Fruit fly (Drosophila melanogaster): ENCODE results near the gene Npc2c.
A peak's percentile ranks its signal among the peaks of the same experiment; 100 is the strongest.

The Npc2c gene

dm6 chr3R:10053559-10053958 is 6.5 kb upstream of the Npc2c start (continued):
- TF ChIP-seq CG4854 (GFP tag; optimal IDR thresholded peaks at IDR 0.05) = no peak
- TF ChIP-seq zfh1 (GFP tag; IDR thresholded peaks at IDR 0.05) = no peak
- TF ChIP-seq fru (optimal IDR thresholded peaks at IDR 0.05) = no peak
- no peak for TF ChIP-seq CG11247 (GFP tag; IDR thresholded peaks at IDR 0.05)
- TF ChIP-seq CG17912 (GFP tag; optimal IDR thresholded peaks at IDR 0.05) = no peak
- no peak for TF ChIP-seq CG12236 (GFP tag; optimal IDR thresholded peaks at IDR 0.05)
- no peak for TF ChIP-seq Bdp1 (GFP tag; optimal IDR thresholded peaks at IDR 0.05)
- no peak for TF ChIP-seq CG1024 (GFP tag; IDR thresholded peaks at IDR 0.05)
- no peak for TF ChIP-seq Sin3A (optimal IDR thresholded peaks at IDR 0.05)
- TF ChIP-seq CG14710 (tag; optimal IDR thresholded peaks at IDR 0.05) = no peak
- no peak for TF ChIP-seq HLH4C (GFP tag; IDR thresholded peaks at IDR 0.05; ENCODE audit: partially characterized antibody)
- no peak for TF ChIP-seq z (GFP tag; IDR thresholded peaks at IDR 0.05)
- TF ChIP-seq CG10366 (GFP tag; IDR thresholded peaks at IDR 0.05) = no peak
- TF ChIP-seq CG9932 (GFP tag; IDR thresholded peaks at IDR 0.05) = no peak
- peak; percentile 21 for TF ChIP-seq CG15514 (GFP tag; optimal IDR thresholded peaks at IDR 0.05)
- TF ChIP-seq HLH54F (GFP tag; optimal IDR thresholded peaks at IDR 0.05) = no peak
- TF ChIP-seq cas (GFP tag; IDR thresholded peaks at IDR 0.05) = no peak
- TF ChIP-seq crp (GFP tag; optimal IDR thresholded peaks at IDR 0.05) = no peak
- no peak for TF ChIP-seq CG4730 (GFP tag; IDR thresholded peaks at IDR 0.05)
- TF ChIP-seq CkIIα-i1 (GFP tag; IDR thresholded peaks at IDR 0.05) = no peak
- no peak for TF ChIP-seq slp2 (GFP tag; optimal IDR thresholded peaks at IDR 0.05)
- no peak for TF ChIP-seq CG6689 (GFP tag; IDR thresholded peaks at IDR 0.05)
- TF ChIP-seq h (optimal IDR thresholded peaks at IDR 0.05) = no peak
- TF ChIP-seq Fer3 (tag; optimal IDR thresholded peaks at IDR 0.05) = peak; percentile 13
- TF ChIP-seq maf-S (GFP tag; optimal IDR thresholded peaks at IDR 0.05) = no peak
- TF ChIP-seq tup (GFP tag; optimal IDR thresholded peaks at IDR 0.05) = no peak
- TF ChIP-seq Bteb2 (GFP tag; optimal IDR thresholded peaks at IDR 0.05) = no peak
- peak; percentile 33 for TF ChIP-seq unpg (GFP tag; optimal IDR thresholded peaks at IDR 0.05)
- TF ChIP-seq Atf3 (GFP tag; optimal IDR thresholded peaks at IDR 0.05) = no peak
- TF ChIP-seq CG14050 (GFP tag; IDR thresholded peaks at IDR 0.05) = no peak
- TF ChIP-seq MTF-1 (GFP tag; optimal IDR thresholded peaks at IDR 0.05; ENCODE audit: borderline replicate concordance) = peak; percentile 8
- no peak for TF ChIP-seq CG34376 (GFP tag; optimal IDR thresholded peaks at IDR 0.05)
- TF ChIP-seq CHES-1-like (GFP tag; optimal IDR thresholded peaks at IDR 0.05) = no peak
- no peak for TF ChIP-seq gro (GFP tag; optimal IDR thresholded peaks at IDR 0.05)
- TF ChIP-seq pan (optimal IDR thresholded peaks at IDR 0.05) = no peak
- no peak for TF ChIP-seq pan (GFP tag; optimal IDR thresholded peaks at IDR 0.05 in 1 of 2, IDR thresholded peaks at IDR 0.05 in 1 of 2)
- TF ChIP-seq gfzf (GFP tag; optimal IDR thresholded peaks at IDR 0.05) = no peak
- no peak for TF ChIP-seq inv (GFP tag; IDR thresholded peaks at IDR 0.05; ENCODE audit: partially characterized antibody)
- no peak for TF ChIP-seq slbo (GFP tag; IDR thresholded peaks at IDR 0.05)
- TF ChIP-seq CG11695 (GFP tag; IDR thresholded peaks at IDR 0.05) = no peak
- no peak for TF ChIP-seq CG31224 (GFP tag; IDR thresholded peaks at IDR 0.05)
- peak; percentile 18 for TF ChIP-seq CG17385 (GFP tag; optimal IDR thresholded peaks at IDR 0.05)
- no peak for TF ChIP-seq CG4360 (GFP tag; IDR thresholded peaks at IDR 0.05)
- no peak for TF ChIP-seq Eip74EF (GFP tag; optimal IDR thresholded peaks at IDR 0.05)
- TF ChIP-seq H15 (GFP tag; IDR thresholded peaks at IDR 0.05) = no peak
- TF ChIP-seq kni (GFP tag; optimal IDR thresholded peaks at IDR 0.05) = no peak
- no peak for TF ChIP-seq CG32767 (GFP tag; IDR thresholded peaks at IDR 0.05)

Data from whole organism, embryonic.